Fruit fly (Drosophila melanogaster) S2 (cell line): ENCODE data around the gene CG5846.

ENCODE experiments used
- CG8478 ChIP-seq: fragments of >200 bp; optimal IDR thresholded peaks from 2 replicates; lab custom pipeline; 2018
- CTCF ChIP-seq, 2 experiments: fragments of >200 bp; optimal IDR thresholded peaks; 2 replicates each; lab custom pipeline; 2018

dm6 chr2L:10003593-10003992 is 46.6 kb upstream of the CG5846 start, which contains the start of gene Ndf:
- no peak for TF ChIP-seq CG8478
- peak in 1 of 2 experiments; percentile 20 for TF ChIP-seq CTCF (optimal IDR thresholded peaks at IDR 0.05; lab: Kevin White, UChicago)
